Worm (Caenorhabditis elegans) whole organism, L1 larva: ENCODE results near the gene math-13.

Experiments used
- C34B4.2 ChIP-seq: sonication (generic microtip); optimal IDR thresholded peaks from 2 replicates; lab custom pipeline; 2017; ENCODE audit warnings: mild to moderate bottlenecking, missing genetic modification characterization, missing compliant biosample characterization
- Y116A8C.19 ChIP-seq: sonication (generic microtip); optimal IDR thresholded peaks from 2 replicates; lab custom pipeline; 2016; ENCODE audit warnings: missing compliant biosample characterization, missing genetic modification characterization, borderline replicate concordance
- aha-1 ChIP-seq: fragments of 150-350 bp; optimal IDR thresholded peaks from 2 replicates; lab custom pipeline; 2014; ENCODE audit warnings: missing biosample characterization, missing genetic modification characterization
- ama-1 ChIP-seq: fragments of 150-350 bp; optimal IDR thresholded peaks from 2 replicates; lab custom pipeline; 2014
- blmp-1 ChIP-seq: fragments of 150-350 bp; optimal IDR thresholded peaks from 2 replicates; lab custom pipeline; 2014; ENCODE audit warnings: missing biosample characterization, missing genetic modification characterization
- ceh-8 ChIP-seq: fragments of 200-800 bp; sonication (Bioruptor generic); optimal IDR thresholded peaks from 2 replicates; lab custom pipeline; 2018; ENCODE audit warnings: mild to moderate bottlenecking, missing genetic modification characterization, moderate library complexity, missing compliant biosample characterization
- ceh-88 ChIP-seq: fragments of 200-800 bp; sonication (Bioruptor generic); IDR thresholded peaks from 2 replicates; pipeline ENCODE4 v1.3.6; 2022; ENCODE audit warnings: missing genetic modification characterization, missing compliant biosample characterization
- dsc-1 ChIP-seq: sonication (generic microtip); optimal IDR thresholded peaks from 2 replicates; lab custom pipeline; 2016; ENCODE audit warnings: mild to moderate bottlenecking, missing genetic modification characterization, missing compliant biosample characterization
- efl-1 ChIP-seq, 4 experiments: fragments of 150-350 bp; optimal IDR thresholded peaks in 3 of 4; peaks in 1 of 4; 1 replicate in 1 of 4; 2 replicates in 3 of 4; lab custom pipeline; 2014; ENCODE audit warnings: missing biosample characterization in 2 of 4, missing genetic modification characterization in 2 of 4, missing genetic modification reagents in 2 of 4
- elt-3 ChIP-seq, 6 experiments: fragments of 150-350 bp in 1 of 6; sonication (generic microtip); optimal IDR thresholded peaks; 2 replicates each; lab custom pipeline; 2017 to 2018; ENCODE audit warnings: missing biosample characterization in 6 of 6, missing genetic modification characterization in 6 of 6, inconsistent platforms in 1 of 6
- fkh-10 ChIP-seq: sonication (generic microtip); optimal IDR thresholded peaks from 2 replicates; lab custom pipeline; 2017; ENCODE audit warnings: missing biosample characterization, missing genetic modification reagents, missing genetic modification characterization
- fkh-4 ChIP-seq: sonication (generic microtip); optimal IDR thresholded peaks from 2 replicates; lab custom pipeline; 2016; ENCODE audit warnings: missing compliant biosample characterization, missing genetic modification characterization, borderline replicate concordance
- fos-1 ChIP-seq: fragments of 150-350 bp; optimal IDR thresholded peaks from 2 replicates; lab custom pipeline; 2014; ENCODE audit warnings: missing biosample characterization, missing genetic modification characterization
- grh-1 ChIP-seq: fragments of 200-800 bp; sonication (Bioruptor generic); IDR thresholded peaks from 2 replicates; pipeline ENCODE4 v1.3.6; 2022; ENCODE audit warnings: missing genetic modification reagents, missing genetic modification characterization, missing compliant biosample characterization
- hlh-17 ChIP-seq: fragments of 200-800 bp; sonication (Bioruptor generic); optimal IDR thresholded peaks from 2 replicates; lab custom pipeline; 2018; ENCODE audit warnings: missing genetic modification characterization, mild to moderate bottlenecking, missing compliant biosample characterization, moderate library complexity, borderline replicate concordance
- hlh-4 ChIP-seq: sonication (generic microtip); optimal IDR thresholded peaks from 2 replicates; lab custom pipeline; 2016; ENCODE audit warnings: mild to moderate bottlenecking, missing genetic modification characterization, missing compliant biosample characterization
- jun-1 ChIP-seq: fragments of 150-350 bp; optimal IDR thresholded peaks from 2 replicates; lab custom pipeline; 2014; ENCODE audit warnings: missing biosample characterization, missing genetic modification reagents, missing genetic modification characterization
- lin-35 ChIP-seq, 2 experiments: fragments of 150-350 bp; optimal IDR thresholded peaks; 2 replicates each; lab custom pipeline; 2014; ENCODE audit warnings: missing biosample characterization in 2 of 2, missing genetic modification characterization in 2 of 2, missing genetic modification reagents in 2 of 2
- lin-39 ChIP-seq: fragments of 150-350 bp; optimal IDR thresholded peaks from 2 replicates; lab custom pipeline; 2014; ENCODE audit warnings: missing biosample characterization, missing genetic modification reagents, missing genetic modification characterization
- mab-9 ChIP-seq: fragments of 200-800 bp; sonication (Bioruptor generic); IDR thresholded peaks from 2 replicates; pipeline ENCODE4 v1.3.6; 2022; ENCODE audit warnings: missing genetic modification reagents, missing genetic modification characterization, missing compliant biosample characterization
- mdl-1 ChIP-seq, 2 experiments: fragments of 150-350 bp; optimal IDR thresholded peaks; 2 replicates each; lab custom pipeline; 2014 to 2017; ENCODE audit warnings: missing biosample characterization in 2 of 2, missing genetic modification characterization in 2 of 2, inconsistent platforms in 1 of 2
- mef-2 ChIP-seq: fragments of 150-350 bp; optimal IDR thresholded peaks from 2 replicates; lab custom pipeline; 2014; ENCODE audit warnings: missing biosample characterization, missing genetic modification characterization
- mep-1 ChIP-seq: fragments of 150-350 bp; optimal IDR thresholded peaks from 2 replicates; lab custom pipeline; 2014; ENCODE audit warnings: missing biosample characterization, missing genetic modification characterization
- nhr-28 ChIP-seq: fragments of 150-350 bp; optimal IDR thresholded peaks from 2 replicates; lab custom pipeline; 2014; ENCODE audit warnings: missing biosample characterization, missing genetic modification characterization
- nhr-47 ChIP-seq: sonication (generic microtip); optimal IDR thresholded peaks from 2 replicates; lab custom pipeline; 2016; ENCODE audit warnings: mild to moderate bottlenecking, missing genetic modification characterization, moderate library complexity, missing compliant biosample characterization
- nhr-76 ChIP-seq: sonication (generic microtip); optimal IDR thresholded peaks from 2 replicates; lab custom pipeline; 2017; ENCODE audit warnings: missing biosample characterization, missing genetic modification characterization
- rnt-1 ChIP-seq: sonication (generic microtip); optimal IDR thresholded peaks from 2 replicates; lab custom pipeline; 2016; ENCODE audit warnings: mild to moderate bottlenecking, missing genetic modification characterization, moderate library complexity, missing compliant biosample characterization
- snpc-4 ChIP-seq: fragments of 150-350 bp; optimal IDR thresholded peaks from 2 replicates; lab custom pipeline; 2014; ENCODE audit warnings: missing biosample characterization, missing genetic modification characterization
- swsn-7 ChIP-seq: sonication (generic microtip); optimal IDR thresholded peaks from 2 replicates; lab custom pipeline; 2016; ENCODE audit warnings: missing genetic modification characterization, missing compliant biosample characterization
- tbx-2 ChIP-seq: sonication (generic microtip); optimal IDR thresholded peaks from 2 replicates; lab custom pipeline; 2016; ENCODE audit warnings: missing genetic modification characterization, missing compliant biosample characterization
- unc-62 ChIP-seq: fragments of 150-350 bp; optimal IDR thresholded peaks from 2 replicates; lab custom pipeline; 2014; ENCODE audit warnings: missing biosample characterization, missing genetic modification reagents, missing genetic modification characterization
- unc-86 ChIP-seq: sonication (generic microtip); optimal IDR thresholded peaks from 2 replicates; lab custom pipeline; 2016; ENCODE audit warnings: missing genetic modification characterization, missing compliant biosample characterization
- vab-15 ChIP-seq: sonication (generic microtip); optimal IDR thresholded peaks from 2 replicates; lab custom pipeline; 2017; ENCODE audit warnings: missing genotype, mild to moderate bottlenecking, missing genetic modification characterization, missing compliant biosample characterization

math-13 gene

DNA sequence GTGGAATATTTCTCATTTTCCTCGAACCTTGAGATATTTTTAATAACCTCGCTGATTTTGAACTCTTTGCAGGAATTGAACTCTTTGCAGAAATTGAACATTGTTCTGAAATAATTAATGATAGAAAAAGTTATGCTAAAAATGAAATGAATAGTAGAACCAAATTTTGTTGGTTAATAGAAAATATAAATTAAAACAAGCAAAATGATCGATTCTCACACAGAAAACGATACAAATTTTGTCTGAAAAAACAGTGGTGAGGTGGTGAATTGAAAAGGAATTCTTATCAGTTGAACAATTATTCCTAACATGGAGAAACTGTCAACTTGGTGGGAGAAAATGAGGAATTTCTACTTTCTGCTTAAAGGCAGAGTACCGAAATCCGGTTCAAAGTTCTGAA is 8.9 kb downstream of the math-13 start, which contains the start of gene math-6:
TSS of gene math-6 (minus strand) at position 101 of the 400 bp plus-strand sequence.
- TF ChIP-seq grh-1 (GFP tag; lab: Robert Waterston, UW) (no peak), hlh-17 (GFP tag; lab: Kevin White, UChicago) (no peak), nhr-47 (tag; lab: Kevin White, UChicago) (no peak), nhr-76 (tag; lab: Kevin White, UChicago) (no peak), mep-1 (tag; lab: Kevin White, UChicago) (no peak), unc-62 (GFP tag; lab: Kevin White, UChicago) (no peak), snpc-4 (tag; lab: Kevin White, UChicago) (no peak), lin-39 (tag; lab: Kevin White, UChicago) (no peak)

- TF ChIP-seq mep-1 (tag; lab: Kevin White, UChicago): no peak
- no peak for TF ChIP-seq unc-62 (GFP tag; lab: Kevin White, UChicago)
- no peak for TF ChIP-seq fkh-10 (GFP tag; lab: Kevin White, UChicago)
- TF ChIP-seq efl-1 (optimal IDR thresholded peaks at IDR 0.05; lab: Kevin White, UChicago): no peak
- TF ChIP-seq efl-1 (GFP tag; optimal IDR thresholded peaks at IDR 0.05 in 1 of 2; lab: Kevin White, UChicago): no peak
- TF ChIP-seq unc-86: no peak
- TF ChIP-seq lin-35 (GFP tag; optimal IDR thresholded peaks at IDR 0.05; lab: Kevin White, UChicago): no peak
- TF ChIP-seq aha-1: no peak
- TF ChIP-seq dsc-1: no peak
- TF ChIP-seq mdl-1 (tag; optimal IDR thresholded peaks at IDR 0.05; lab: Kevin White, UChicago): no peak
- no peak for TF ChIP-seq Y116A8C.19 (tag; lab: Kevin White, UChicago)
- no peak for TF ChIP-seq ceh-88
- TF ChIP-seq C34B4.2 (tag; lab: Kevin White, UChicago): no peak
- TF ChIP-seq vab-15 (tag; lab: Kevin White, UChicago): no peak
- TF ChIP-seq jun-1 (tag; lab: Kevin White, UChicago): no peak
- no peak for TF ChIP-seq nhr-28 (tag; lab: Kevin White, UChicago)
- no peak for TF ChIP-seq swsn-7 (tag; lab: Kevin White, UChicago)
- TF ChIP-seq blmp-1 (tag; lab: Kevin White, UChicago): no peak
Measured at ce11 chrII:1886379-1886778, 10.6 kb downstream of the math-13 start, which contains the start of gene math-7. math-7 (minus strand) TSS chrII:1886479.

ce11 chrII:1889071-1889470 is 13.3 kb downstream of the math-13 start, which contains the start of gene math-8:
math-8 (minus strand) TSS chrII:1889171.
- TF ChIP-seq fkh-4 (tag; lab: Kevin White, UChicago) (no peak), ceh-8 (GFP tag; lab: Kevin White, UChicago) (no peak), dsc-1 (no peak), nhr-28 (tag; lab: Kevin White, UChicago) (no peak), blmp-1 (tag; lab: Kevin White, UChicago) (no peak), hlh-17 (GFP tag; lab: Kevin White, UChicago) (no peak), fos-1 (tag; lab: Kevin White, UChicago) (no peak), mep-1 (tag; lab: Kevin White, UChicago) (no peak)

ce11 chrII:1890682-1891081 is 14.9 kb downstream of the math-13 start, which contains the start of gene math-9:
math-9 (minus strand) TSS chrII:1890782.
- no peak for TF ChIP-seq swsn-7 (tag; lab: Kevin White, UChicago)
- no peak for TF ChIP-seq elt-3 (tag; optimal IDR thresholded peaks at IDR 0.05; lab: Kevin White, UChicago)
- no peak for TF ChIP-seq efl-1 (optimal IDR thresholded peaks at IDR 0.05; lab: Kevin White, UChicago)
- TF ChIP-seq efl-1 (GFP tag; optimal IDR thresholded peaks at IDR 0.05 in 1 of 2; lab: Kevin White, UChicago): peak in 1 of 2 experiments; percentile 45
- no peak for TF ChIP-seq mab-9 (GFP tag; lab: Robert Waterston, UW)
- no peak for TF ChIP-seq tbx-2 (tag; lab: Kevin White, UChicago)
- TF ChIP-seq, all 84 proteins: peak for 1

- TF ChIP-seq mef-2 (no peak), hlh-4 (tag; lab: Kevin White, UChicago) (no peak), ama-1 (lab: Kevin White, UChicago) (no peak), ceh-88 (no peak), rnt-1 (tag; lab: Kevin White, UChicago) (no peak)
Measured at ce11 chrII:1893912-1894311, 18.2 kb downstream of the math-13 start, which contains the start of gene C16C4.1. C16C4.1 (plus strand) TSS chrII:1894212.
